Worm (Caenorhabditis elegans) whole organism, L4 larva: ENCODE measurements around the gene sms-2.
A peak's percentile ranks its signal among the peaks of the same experiment; 100 is the strongest.

Experiments
- D1046.2 ChIP-seq: fragments of 200-800 bp; sonication (Bioruptor generic); IDR thresholded peaks from 2 replicates; pipeline ENCODE4 v1.3.6; 2022; ENCODE audit warnings: missing genetic modification characterization, missing compliant biosample characterization
- F26F4.8 ChIP-seq: fragments of 200-800 bp; sonication (Bioruptor generic); conservative IDR thresholded peaks from 2 replicates; pipeline ENCODE4 v1.3.6; 2022; ENCODE audit warnings: missing genetic modification characterization, missing compliant biosample characterization
- F44E2.7 ChIP-seq: fragments of 200-800 bp; sonication (Bioruptor generic); IDR thresholded peaks from 2 replicates; pipeline ENCODE4 v2.1.2; 2022; ENCODE audit warnings: missing genetic modification characterization, missing compliant biosample characterization
- F49E8.2 ChIP-seq: sonication (generic microtip); optimal IDR thresholded peaks from 2 replicates; lab custom pipeline; 2016; ENCODE audit warnings: missing compliant biosample characterization, mild to moderate bottlenecking, missing genetic modification characterization, borderline replicate concordance
- ces-1 ChIP-seq: fragments of 150-350 bp; sonication (generic microtip); optimal IDR thresholded peaks from 4 replicates; lab custom pipeline; 2014; ENCODE audit warnings: missing biosample characterization, missing genetic modification reagents, missing genetic modification characterization
- cey-2 ChIP-seq: sonication (generic microtip); optimal IDR thresholded peaks from 3 replicates; lab custom pipeline; 2017; ENCODE audit warnings: missing genetic modification characterization, mild to moderate bottlenecking, missing compliant biosample characterization, antibody characterized with exemption, borderline replicate concordance; ENCODE audit not compliant: insufficient read depth
- ctbp-1 ChIP-seq: fragments of 200-800 bp; sonication (Bioruptor generic); IDR thresholded peaks from 2 replicates; pipeline ENCODE4 v1.3.6; 2022; ENCODE audit warnings: missing genetic modification reagents, missing genetic modification characterization, missing compliant biosample characterization
- dmd-9 ChIP-seq: fragments of 200-800 bp; sonication (Bioruptor generic); IDR thresholded peaks from 2 replicates; pipeline ENCODE4 v1.3.6; 2022; ENCODE audit warnings: missing genetic modification reagents, missing genetic modification characterization, missing compliant biosample characterization
- egl-27 ChIP-seq: sonication (generic microtip); optimal IDR thresholded peaks from 3 replicates; lab custom pipeline; 2017; ENCODE audit warnings: missing biosample characterization, missing genetic modification reagents, missing genetic modification characterization
- fkh-10 ChIP-seq: fragments of 150-350 bp; optimal IDR thresholded peaks from 2 replicates; lab custom pipeline; 2014; ENCODE audit warnings: missing biosample characterization, missing genetic modification reagents, missing genetic modification characterization
- hlh-30 ChIP-seq: sonication (generic microtip); optimal IDR thresholded peaks from 2 replicates; lab custom pipeline; 2017; ENCODE audit warnings: antibody characterized with exemption, mild to moderate bottlenecking, missing genetic modification characterization, missing compliant biosample characterization; ENCODE audit not compliant: insufficient read depth
- hmg-1.1 ChIP-seq: fragments of 200-800 bp; sonication (Bioruptor generic); IDR thresholded peaks from 2 replicates; pipeline ENCODE4 v1.3.6; 2022; ENCODE audit warnings: missing genetic modification reagents, missing genetic modification characterization, missing compliant biosample characterization
- lin-29 ChIP-seq: fragments of 200-800 bp; sonication (Bioruptor generic); IDR thresholded peaks from 2 replicates; pipeline ENCODE4 v1.3.6; 2022; ENCODE audit warnings: missing genetic modification reagents, missing genetic modification characterization, missing compliant biosample characterization
- lin-39 ChIP-seq: fragments of 150-350 bp; optimal IDR thresholded peaks from 2 replicates; lab custom pipeline; 2014; ENCODE audit warnings: missing biosample characterization, missing genetic modification reagents, missing genetic modification characterization
- lir-3 ChIP-seq: sonication (generic microtip); optimal IDR thresholded peaks from 2 replicates; lab custom pipeline; 2016; ENCODE audit warnings: mild to moderate bottlenecking, missing genetic modification characterization, missing compliant biosample characterization
- madf-9 ChIP-seq: fragments of 200-800 bp; sonication (Bioruptor generic); conservative IDR thresholded peaks from 2 replicates; pipeline ENCODE4 v1.3.6; 2022; ENCODE audit warnings: missing genetic modification reagents, missing genetic modification characterization, missing compliant biosample characterization
- mdt-29 ChIP-seq: fragments of 200-800 bp; sonication (Bioruptor generic); IDR thresholded peaks from 2 replicates; pipeline ENCODE4 v1.3.6; 2022; ENCODE audit warnings: missing genetic modification reagents, missing genetic modification characterization, missing compliant biosample characterization
- mes-2 ChIP-seq: sonication (generic microtip); optimal IDR thresholded peaks from 2 replicates; lab custom pipeline; 2016; ENCODE audit warnings: missing genotype, mild to moderate bottlenecking, missing genetic modification characterization, missing compliant biosample characterization; ENCODE audit not compliant: poor library complexity, severe bottlenecking
- nhr-111 ChIP-seq: fragments of 200-800 bp; sonication (Bioruptor generic); optimal IDR thresholded peaks from 2 replicates; lab custom pipeline; 2018; ENCODE audit warnings: mild to moderate bottlenecking, missing genetic modification characterization, missing compliant biosample characterization
- nhr-237 ChIP-seq: sonication (generic microtip); optimal IDR thresholded peaks from 2 replicates; lab custom pipeline; 2017; ENCODE audit warnings: missing biosample characterization, missing genetic modification characterization
- nhr-41 ChIP-seq: fragments of 200-800 bp; sonication (Bioruptor generic); IDR thresholded peaks from 2 replicates; pipeline ENCODE4 v1.3.6; 2022; ENCODE audit warnings: missing genetic modification reagents, missing genetic modification characterization, missing compliant biosample characterization
- nhr-42 ChIP-seq: fragments of 200-800 bp; sonication (Bioruptor generic); IDR thresholded peaks from 2 replicates; pipeline ENCODE4 v1.3.6; 2022; ENCODE audit warnings: missing genetic modification characterization, missing compliant biosample characterization
- nhr-76 ChIP-seq: fragments of 150-350 bp; optimal IDR thresholded peaks from 2 replicates; lab custom pipeline; 2014; ENCODE audit warnings: missing biosample characterization, missing genetic modification characterization
- rbr-2 ChIP-seq: sonication (generic microtip); optimal IDR thresholded peaks from 2 replicates; lab custom pipeline; 2016; ENCODE audit warnings: missing genotype, missing genetic modification characterization, missing compliant biosample characterization
- saeg-2 ChIP-seq: fragments of 200-800 bp; sonication (Bioruptor generic); IDR thresholded peaks from 2 replicates; pipeline ENCODE4 v1.3.6; 2022; ENCODE audit warnings: missing genetic modification reagents, missing genetic modification characterization, missing compliant biosample characterization
- skn-1 ChIP-seq: fragments of 150-350 bp; optimal IDR thresholded peaks from 2 replicates; lab custom pipeline; 2014; ENCODE audit warnings: missing biosample characterization, missing genetic modification characterization
- snpc-4 ChIP-seq: fragments of 150-350 bp; optimal IDR thresholded peaks from 2 replicates; lab custom pipeline; 2014; ENCODE audit warnings: missing biosample characterization, missing genetic modification characterization
- spr-3 ChIP-seq: fragments of 200-800 bp; sonication (Bioruptor generic); optimal IDR thresholded peaks from 2 replicates; lab custom pipeline; 2018; ENCODE audit warnings: mild to moderate bottlenecking, missing genetic modification characterization, missing compliant biosample characterization
- tra-1 ChIP-seq: fragments of 200-800 bp; sonication (Bioruptor generic); IDR thresholded peaks from 2 replicates; pipeline ENCODE4 v1.3.6; 2022; ENCODE audit warnings: missing genetic modification reagents, missing genetic modification characterization, missing compliant biosample characterization
- unc-130 ChIP-seq: sonication (generic microtip); optimal IDR thresholded peaks from 2 replicates; lab custom pipeline; 2016; ENCODE audit warnings: missing genetic modification reagents, missing genetic modification characterization, missing compliant biosample characterization
- unc-39 ChIP-seq: sonication (generic microtip); optimal IDR thresholded peaks from 2 replicates; lab custom pipeline; 2017; ENCODE audit warnings: missing biosample characterization, missing genetic modification characterization
- unc-62 ChIP-seq, 3 experiments: fragments of 150-350 bp in 1 of 3; sonication (generic microtip); optimal IDR thresholded peaks in 2 of 3; peaks in 1 of 3; 1 replicate in 1 of 3; 2 replicates in 2 of 3; lab custom pipeline; 2014 to 2017; ENCODE audit warnings: missing biosample characterization in 3 of 3, missing genetic modification characterization in 3 of 3, missing genetic modification reagents in 3 of 3, missing genotype in 1 of 3
- zag-1 ChIP-seq: fragments of 150-350 bp; optimal IDR thresholded peaks from 2 replicates; lab custom pipeline; 2014; ENCODE audit warnings: missing biosample characterization, missing genetic modification characterization
- ztf-11 ChIP-seq: fragments of 150-350 bp; optimal IDR thresholded peaks from 2 replicates; lab custom pipeline; 2014; ENCODE audit warnings: missing biosample characterization, missing genetic modification characterization
- ztf-7 ChIP-seq: fragments of 150-350 bp; optimal IDR thresholded peaks from 2 replicates; lab custom pipeline; 2014; ENCODE audit warnings: missing biosample characterization, missing genetic modification characterization

The sms-2 gene

DNA sequence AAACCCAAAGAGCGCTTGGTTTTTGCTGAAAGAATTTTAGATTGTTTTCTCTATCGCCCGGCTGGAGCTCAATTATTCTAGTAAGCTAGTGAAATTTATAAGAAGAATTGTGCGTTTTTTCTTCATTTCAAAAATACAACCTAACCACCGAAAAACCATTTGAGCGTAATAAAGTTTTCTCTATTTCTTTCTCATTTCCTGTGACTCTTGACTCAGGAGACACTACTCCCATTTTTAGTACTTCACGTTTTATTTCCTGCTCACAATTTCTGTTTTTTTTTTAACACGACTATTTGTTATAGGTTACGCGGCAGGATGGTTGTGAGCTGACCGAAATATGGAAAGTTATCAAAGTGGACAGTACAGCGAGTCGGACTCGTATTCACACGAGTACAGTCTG lies 35.7 kb downstream of the sms-2 start, which contains the start of gene F35H12.6:
Gene F35H12.6, plus strand, starts transcription at position 301 of the 400 bp plus-strand sequence.
- TF ChIP-seq nhr-76 (tag; lab: Kevin White, UChicago) (no peak), egl-27 (tag; lab: Kevin White, UChicago) (no peak)

DNA sequence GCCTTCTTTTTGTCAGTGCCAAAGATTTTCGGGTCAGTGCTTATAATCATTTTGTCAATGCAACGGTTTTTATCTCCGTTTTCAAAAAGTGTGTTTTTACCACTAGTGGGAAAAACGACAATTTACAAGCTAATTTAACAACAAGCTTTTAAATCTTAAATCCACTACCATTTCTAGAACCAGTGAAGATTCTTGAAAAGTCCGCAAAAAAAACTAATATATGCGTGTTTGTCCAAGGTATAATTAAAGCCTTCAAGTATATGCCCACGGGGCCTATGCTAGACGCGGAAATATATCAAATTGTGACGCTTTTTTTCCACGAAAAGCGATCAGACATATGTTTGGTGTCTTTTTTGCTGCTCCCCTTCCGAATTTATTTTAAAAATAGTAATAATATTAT lies 36.1 kb downstream of the sms-2 start:
- TF ChIP-seq unc-62 (GFP tag; optimal IDR thresholded peaks at IDR 0.05 in 1 of 2; lab: Kevin White, UChicago), result peak in 1 of 2 experiments; percentile 95
- no peak for TF ChIP-seq unc-62 (tag; optimal IDR thresholded peaks at IDR 0.05; lab: Kevin White, UChicago)
- no peak for TF ChIP-seq ztf-7
- TF ChIP-seq ztf-11 (tag; lab: Kevin White, UChicago), result no peak

- TF ChIP-seq nhr-41 (GFP tag; lab: Robert Waterston, UW) (no peak), unc-39 (tag; lab: Kevin White, UChicago) (no peak), hlh-30 (tag; lab: Kevin White, UChicago) (peak; percentile 15), lin-39 (tag; lab: Kevin White, UChicago) (no peak), nhr-237 (tag; lab: Kevin White, UChicago) (no peak), ztf-11 (tag; lab: Kevin White, UChicago) (no peak), dmd-9 (GFP tag; lab: Robert Waterston, UW) (no peak), rbr-2 (peak; percentile 23), skn-1 (tag; lab: Kevin White, UChicago) (no peak), lir-3 (no peak), lin-29 (GFP tag; lab: Robert Waterston, UW) (no peak), nhr-42 (GFP tag; lab: Robert Waterston, UW) (no peak), nhr-111 (no peak), spr-3 (GFP tag; lab: Kevin White, UChicago) (no peak), D1046.2 (no peak), madf-9 (GFP tag; lab: Robert Waterston, UW) (no peak), F44E2.7 (GFP tag; lab: Robert Waterston, UW) (no peak), ctbp-1 (GFP tag; lab: Robert Waterston, UW) (0 out of 2 replicates have a peak, but pooled peaks have one; percentile 10), unc-130 (GFP tag; lab: Kevin White, UChicago) (no peak), hmg-1.1 (GFP tag; lab: Robert Waterston, UW) (0 out of 2 replicates have a peak, but pooled peaks have one; percentile 32), snpc-4 (no peak), mes-2 (tag; lab: Kevin White, UChicago) (no peak), fkh-10 (GFP tag; lab: Kevin White, UChicago) (peak; percentile 19), egl-27 (tag; lab: Kevin White, UChicago) (no peak), saeg-2 (GFP tag; lab: Robert Waterston, UW) (no peak)
Measured at ce11 chrX:910337-910736, 38.3 kb downstream of the sms-2 start.

DNA sequence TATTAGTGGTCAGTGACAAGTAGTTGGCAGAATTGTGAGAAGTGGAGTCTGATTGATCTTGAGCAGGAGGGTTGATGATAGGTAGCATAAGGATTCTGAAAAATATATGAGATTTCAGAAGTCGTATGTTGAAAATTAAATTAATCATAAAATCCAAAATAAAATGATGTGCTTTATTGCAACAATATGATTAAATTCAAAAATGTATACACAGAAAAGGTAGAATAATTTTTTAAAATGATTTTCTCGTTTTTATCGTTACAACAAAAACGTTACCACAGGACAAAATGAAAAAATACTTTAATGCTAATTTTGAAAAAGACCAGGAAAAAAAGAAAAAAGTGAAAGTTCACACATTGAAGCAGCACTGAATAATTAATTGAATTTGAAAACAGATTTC lies 46.2 kb downstream of the sms-2 start, which contains the start of gene ZC13.10:
Gene ZC13.10, minus strand, starts transcription at position 101 of the 400 bp plus-strand sequence.
- TF ChIP-seq zag-1 (tag; lab: Kevin White, UChicago) (no peak), D1046.2 (no peak), ces-1 (GFP tag; lab: Kevin White, UChicago) (no peak), egl-27 (tag; lab: Kevin White, UChicago) (no peak), mdt-29 (GFP tag; lab: Robert Waterston, UW) (no peak), F49E8.2 (tag; lab: Kevin White, UChicago) (no peak), cey-2 (no peak), tra-1 (GFP tag; lab: Robert Waterston, UW) (no peak), F26F4.8 (GFP tag; lab: Robert Waterston, UW) (no peak)
